Worm (Caenorhabditis elegans): ENCODE measurements around the gene syx-4.

Gene syx-4

ce11 chrIV:8431567-8432458 is 25.3 kb upstream of the syx-4 start (continued):
- TF ChIP-seq unc-86 (tag; optimal IDR thresholded peaks at IDR 0.05) (peak; percentile 47), fkh-10 (GFP tag; optimal IDR thresholded peaks at IDR 0.05) (peak; percentile 26), lin-13 (GFP tag; optimal IDR thresholded peaks at IDR 0.05) (peak; percentile 75), isw-1 (GFP tag; IDR thresholded peaks at IDR 0.05) (peak; percentile 42), snpc-4 (tag; optimal IDR thresholded peaks at IDR 0.05) (peak; percentile 77), jun-1 (tag; optimal IDR thresholded peaks at IDR 0.05) (peak; percentile 59), elt-3 (tag; optimal IDR thresholded peaks at IDR 0.05) (peak in 5 of 6 experiments; percentile 41 to 61 (median 53)), fkh-4 (tag; optimal IDR thresholded peaks at IDR 0.05; ENCODE audit: borderline replicate concordance) (no peak), zag-1 (tag; optimal IDR thresholded peaks at IDR 0.05) (no peak), nhr-237 (tag; optimal IDR thresholded peaks at IDR 0.05) (no peak), ama-1 (optimal IDR thresholded peaks at IDR 0.05) (peak; percentile 98), ztf-4 (tag; optimal IDR thresholded peaks at IDR 0.05) (peak; percentile 88), egl-13 (tag; optimal IDR thresholded peaks at IDR 0.05) (peak; percentile 21), ceh-8 (GFP tag; optimal IDR thresholded peaks at IDR 0.05) (peak; percentile 24), ceh-88 (GFP tag; IDR thresholded peaks at IDR 0.05) (peak; percentile 56; the same call in 1 of the 2 replicates), irx-1 (tag; optimal IDR thresholded peaks at IDR 0.05) (peak; percentile 21), unc-62 (GFP tag; optimal IDR thresholded peaks at IDR 0.05) (no peak), dpl-1 (GFP tag; optimal IDR thresholded peaks at IDR 0.05) (peak; percentile 9 to 52 (median 21)), nhr-20 (tag; optimal IDR thresholded peaks at IDR 0.05) (peak; percentile 78), elt-2 (tag; optimal IDR thresholded peaks at IDR 0.05) (peak; percentile 35), tlp-1 (tag; optimal IDR thresholded peaks at IDR 0.05) (no peak), unc-130 (tag; optimal IDR thresholded peaks at IDR 0.05) (peak; percentile 53), xbp-1 (tag; optimal IDR thresholded peaks at IDR 0.05) (peak; percentile 52), sptf-1 (tag; optimal IDR thresholded peaks at IDR 0.05) (no peak), ceh-90 (tag; optimal IDR thresholded peaks at IDR 0.05) (peak; percentile 3), mab-9 (GFP tag; IDR thresholded peaks at IDR 0.05) (0 out of 2 replicates have a peak, but pooled peaks have one; percentile 32), hpl-2 (GFP tag; optimal IDR thresholded peaks at IDR 0.05) (peak; percentile 79), nhr-77 (tag; optimal IDR thresholded peaks at IDR 0.05) (peak; percentile 42), dsc-1 (tag; optimal IDR thresholded peaks at IDR 0.05) (peak; percentile 55), skn-1 (tag; optimal IDR thresholded peaks at IDR 0.05) (peak; percentile 59), nhr-71 (tag; optimal IDR thresholded peaks at IDR 0.05) (peak; percentile 82), mep-1 (tag; optimal IDR thresholded peaks at IDR 0.05) (peak; percentile 71), nhr-11 (tag; optimal IDR thresholded peaks at IDR 0.05) (peak; percentile 26), fkh-8 (tag; optimal IDR thresholded peaks at IDR 0.05) (peak; percentile 15), nhr-84 (tag; optimal IDR thresholded peaks at IDR 0.05) (peak; percentile 48), blmp-1 (tag; optimal IDR thresholded peaks at IDR 0.05) (peak; percentile 82), egl-27 (tag; optimal IDR thresholded peaks at IDR 0.05) (peak in 1 of 2 experiments; percentile 68), nhr-47 (tag; optimal IDR thresholded peaks at IDR 0.05) (peak; percentile 60), aha-1 (tag; optimal IDR thresholded peaks at IDR 0.05) (no peak), fos-1 (tag; optimal IDR thresholded peaks at IDR 0.05) (peak; percentile 71), vab-15 (tag; optimal IDR thresholded peaks at IDR 0.05) (peak; percentile 58), aly-2 (tag; optimal IDR thresholded peaks at IDR 0.05) (peak; percentile 72), ces-1 (GFP tag; optimal IDR thresholded peaks at IDR 0.05) (no peak), hlh-17 (GFP tag; optimal IDR thresholded peaks at IDR 0.05; ENCODE audit: borderline replicate concordance) (peak; percentile 62), nhr-90 (tag; optimal IDR thresholded peaks at IDR 0.05; ENCODE audit: poor library complexity) (peak; percentile 72), pax-3 (tag; optimal IDR thresholded peaks at IDR 0.05) (peak; percentile 45), lin-14 (GFP tag; optimal IDR thresholded peaks at IDR 0.05) (peak; percentile 92)
